In genomic region chrIII:4017527-4017926, ce11 we compare ENCODE assay signal across 2 worm cellular contexts.
TF ChIP-seq lines count a peak whose summit lies in the region.

tbb-2 (minus strand) TSS chrIII:4017627.

TF ChIP-seq in whole organism, L1 larva, 84 proteins besides CTCF, POLR2A, EP300 and RAD21:
- peak; percentile 51 for TF ChIP-seq nhr-85 (tag; lab: Kevin White, UChicago)
- no peak for TF ChIP-seq efl-1 (optimal IDR thresholded peaks at IDR 0.05; lab: Kevin White, UChicago)
- peak in 1 of 2 experiments; percentile 46 for TF ChIP-seq efl-1 (GFP tag; optimal IDR thresholded peaks at IDR 0.05 in 1 of 2; lab: Kevin White, UChicago)
- no peak for TF ChIP-seq sup-37 (GFP tag; optimal IDR thresholded peaks at IDR 0.05; lab: Kevin White, UChicago)
- TF ChIP-seq mab-9 (GFP tag; IDR thresholded peaks at IDR 0.05; lab: Robert Waterston, UW), result no peak

TF ChIP-seq in whole organism, young adult, 124 proteins besides CTCF, POLR2A, EP300 and RAD21:
- no peak for TF ChIP-seq let-607 (tag; optimal IDR thresholded peaks at IDR 0.05; lab: Kevin White, UChicago)
- TF ChIP-seq madf-6 (GFP tag; IDR thresholded peaks at IDR 0.05; lab: Robert Waterston, UW), result no peak
- no peak for TF ChIP-seq unc-130 (GFP tag; optimal IDR thresholded peaks at IDR 0.05; lab: Kevin White, UChicago)
- 0 out of 2 replicates have a peak, but pooled peaks have one; percentile 14 for TF ChIP-seq madf-3 (GFP tag; IDR thresholded peaks at IDR 0.05; lab: Robert Waterston, UW)
